Fruit fly (Drosophila melanogaster): ENCODE measurements around the gene CG15312.

CG15312 gene

DNA sequence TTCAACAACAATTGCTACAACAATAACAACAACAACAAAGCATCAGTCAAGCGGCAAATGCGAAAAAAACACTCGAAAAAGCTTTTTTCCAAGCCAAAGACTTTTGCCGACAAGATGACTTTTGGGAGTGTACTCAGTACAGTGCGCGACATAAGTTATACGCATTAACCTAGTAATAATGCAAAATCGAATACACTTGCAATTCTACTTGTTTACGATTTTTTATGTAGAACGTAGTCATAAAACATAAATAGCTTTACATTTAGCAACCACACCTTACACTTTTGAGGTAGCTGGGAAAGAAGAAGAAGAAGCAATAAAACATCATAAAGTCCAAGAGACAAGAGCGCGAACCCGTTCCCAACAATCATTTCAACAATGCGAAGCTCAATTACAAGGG lies 33.8 kb upstream of the CG15312 start (continued):
- TF ChIP-seq CG8119 (GFP tag; IDR thresholded peaks at IDR 0.05) (no peak), CG3032 (tag; optimal IDR thresholded peaks at IDR 0.05) (peak; percentile 50), CG6854 (GFP tag; optimal IDR thresholded peaks at IDR 0.05) (peak; percentile 28), CG15336 (GFP tag; IDR thresholded peaks at IDR 0.05) (peak; percentile 64), Lpt (GFP tag; optimal IDR thresholded peaks at IDR 0.05) (no peak), Ets96B (tag; optimal IDR thresholded peaks at IDR 0.05) (peak; percentile 18), eg (GFP tag; IDR thresholded peaks at IDR 0.05) (peak; percentile 75), CG34406 (GFP tag; optimal IDR thresholded peaks at IDR 0.05) (peak; percentile 64), salr (GFP tag; optimal IDR thresholded peaks at IDR 0.05) (no peak), CG9139 (GFP tag; optimal IDR thresholded peaks at IDR 0.05) (no peak), Hr38 (GFP tag; optimal IDR thresholded peaks at IDR 0.05) (no peak), Met (GFP tag; optimal IDR thresholded peaks at IDR 0.05) (peak; percentile 83), CG6276 (GFP tag; optimal IDR thresholded peaks at IDR 0.05) (peak; percentile 48), Blimp-1 (GFP tag; optimal IDR thresholded peaks at IDR 0.05) (peak; percentile 2), fd59A (GFP tag; optimal IDR thresholded peaks at IDR 0.05) (peak; percentile 28), achi (GFP tag; optimal IDR thresholded peaks at IDR 0.05) (peak; percentile 49), Hr4 (GFP tag; optimal IDR thresholded peaks at IDR 0.05) (peak; percentile 63), Hr39 (GFP tag; optimal IDR thresholded peaks at IDR 0.05) (peak; percentile 76), Eip75B (GFP tag; optimal IDR thresholded peaks at IDR 0.05) (peak; percentile 52), dac (GFP tag; optimal IDR thresholded peaks at IDR 0.05) (no peak)

DNA sequence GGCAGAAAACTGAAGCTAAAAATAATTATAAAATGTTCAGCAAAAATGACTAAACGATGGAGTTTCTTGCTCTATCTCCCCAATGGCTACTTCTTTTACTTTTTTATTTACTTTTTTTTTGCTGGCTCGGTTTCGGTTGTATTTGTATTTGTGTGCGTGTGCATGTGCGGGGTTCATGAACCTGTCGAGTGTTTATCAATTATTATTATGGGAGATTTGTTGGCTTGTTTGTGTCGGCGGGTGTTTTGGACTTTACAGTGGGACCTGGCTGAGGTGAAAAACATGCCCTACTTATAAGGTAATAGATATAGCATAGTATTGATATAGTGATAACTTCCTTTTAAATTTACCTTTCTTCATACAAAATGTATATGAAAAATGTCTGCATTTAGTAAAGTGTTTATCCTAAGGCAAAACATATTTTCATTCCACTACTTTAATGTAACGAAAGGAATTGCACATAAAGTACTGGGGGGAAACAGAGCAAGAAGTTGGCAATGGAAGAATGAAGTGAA lies 33.0 kb upstream of the CG15312 start:
- no peak for TF ChIP-seq dsx (GFP tag; optimal IDR thresholded peaks at IDR 0.05; ENCODE audit: poor library complexity, severe bottlenecking)
- peak; percentile 92 for TF ChIP-seq svp (GFP tag)
- TF ChIP-seq Sox102F (GFP tag; optimal IDR thresholded peaks at IDR 0.05) = peak; percentile 25
- TF ChIP-seq pdm3 (GFP tag; optimal IDR thresholded peaks at IDR 0.05) = peak; percentile 18
- TF ChIP-seq CG34406 (GFP tag; optimal IDR thresholded peaks at IDR 0.05) = no peak
- TF ChIP-seq esn (GFP tag; optimal IDR thresholded peaks at IDR 0.05) = peak; percentile 18
- peak; percentile 7 for TF ChIP-seq CG31627 (GFP tag; optimal IDR thresholded peaks at IDR 0.05)
- no peak for TF ChIP-seq CG8119 (GFP tag; IDR thresholded peaks at IDR 0.05)
- TF ChIP-seq vri (GFP tag; optimal IDR thresholded peaks at IDR 0.05) = peak; percentile 39
- no peak for TF ChIP-seq Eip93F (GFP tag; optimal IDR thresholded peaks at IDR 0.05)
- peak; percentile 13 for TF ChIP-seq lz (GFP tag; optimal IDR thresholded peaks at IDR 0.05)
- TF ChIP-seq Hr39 (GFP tag; optimal IDR thresholded peaks at IDR 0.05) = peak; percentile 33
- TF ChIP-seq CG9139 (GFP tag; optimal IDR thresholded peaks at IDR 0.05) = no peak
- TF ChIP-seq CG4318 (GFP tag; optimal IDR thresholded peaks at IDR 0.05) = no peak
- TF ChIP-seq CG10669 (GFP tag; optimal IDR thresholded peaks at IDR 0.05) = no peak
- peak; percentile 19 for TF ChIP-seq Smox (GFP tag; optimal IDR thresholded peaks at IDR 0.05)
- peak; percentile 15 for TF ChIP-seq Sox14 (GFP tag; optimal IDR thresholded peaks at IDR 0.05)
- TF ChIP-seq Eip75B (GFP tag; optimal IDR thresholded peaks at IDR 0.05) = no peak

dm6 chrX:10092796-10093195 lies 22.1 kb upstream of the CG15312 start:
- TF ChIP-seq CG6792 (GFP tag; optimal IDR thresholded peaks at IDR 0.05) = no peak
- peak; percentile 14 for TF ChIP-seq pdm3 (GFP tag; optimal IDR thresholded peaks at IDR 0.05)
- TF ChIP-seq Ets21C (GFP tag; optimal IDR thresholded peaks at IDR 0.05) = no peak
- TF ChIP-seq CG6854 (GFP tag; optimal IDR thresholded peaks at IDR 0.05) = no peak
- peak; percentile 62 for TF ChIP-seq svp (GFP tag)
- TF ChIP-seq cyc (GFP tag; optimal IDR thresholded peaks at IDR 0.05) = no peak
- TF ChIP-seq Eip93F (GFP tag; optimal IDR thresholded peaks at IDR 0.05) = no peak
- peak; percentile 65 for TF ChIP-seq Eip78C (GFP tag)
- TF ChIP-seq fd59A (GFP tag; optimal IDR thresholded peaks at IDR 0.05) = no peak

dm6 chrX:10089188-10089587 lies 18.5 kb upstream of the CG15312 start:
- TF ChIP-seq pdm3 (GFP tag; optimal IDR thresholded peaks at IDR 0.05) = no peak
- 0 out of 3 replicates have a peak, but pooled peaks have one; percentile 22 for TF ChIP-seq eg (GFP tag; IDR thresholded peaks at IDR 0.05)
- TF ChIP-seq CG9139 (GFP tag; optimal IDR thresholded peaks at IDR 0.05) = no peak
- TF ChIP-seq Eip78C (GFP tag) = peak; percentile 25
- TF ChIP-seq Sox15 (GFP tag; optimal IDR thresholded peaks at IDR 0.05) = no peak
- TF ChIP-seq CG6276 (GFP tag; optimal IDR thresholded peaks at IDR 0.05) = peak; percentile 3
- TF ChIP-seq svp (GFP tag) = peak; percentile 69
